Worm (Caenorhabditis elegans) whole organism, late embryonic: Measurements from ENCODE around the gene D1054.5.

Experiments used
- C08G9.2 ChIP-seq: sonication (generic microtip); optimal IDR thresholded peaks from 2 replicates; lab custom pipeline; 2016; ENCODE audit warnings: mild to moderate bottlenecking, missing genetic modification characterization, moderate library complexity, missing compliant biosample characterization
- C38D4.7 ChIP-seq: fragments of 200-800 bp; sonication (Bioruptor generic); optimal IDR thresholded peaks from 2 replicates; lab custom pipeline; 2018; ENCODE audit warnings: mild to moderate bottlenecking, missing genetic modification characterization, moderate library complexity, missing compliant biosample characterization
- ama-1 ChIP-seq: fragments of 150-350 bp; optimal IDR thresholded peaks from 2 replicates; lab custom pipeline; 2014
- ceh-14 ChIP-seq: sonication (generic microtip); optimal IDR thresholded peaks from 2 replicates; lab custom pipeline; 2016; ENCODE audit warnings: missing genotype, missing genetic modification characterization, missing compliant biosample characterization
- ceh-18 ChIP-seq: sonication (generic microtip); optimal IDR thresholded peaks from 2 replicates; lab custom pipeline; 2016; ENCODE audit warnings: missing genetic modification characterization, missing compliant biosample characterization
- ceh-2 ChIP-seq: sonication (generic microtip); optimal IDR thresholded peaks from 2 replicates; lab custom pipeline; 2016; ENCODE audit warnings: missing genotype, missing genetic modification characterization, missing compliant biosample characterization
- ceh-22 ChIP-seq: sonication (generic microtip); optimal IDR thresholded peaks from 2 replicates; lab custom pipeline; 2017; ENCODE audit warnings: missing biosample characterization, missing genetic modification characterization
- ceh-24 ChIP-seq: sonication (generic microtip); optimal IDR thresholded peaks from 2 replicates; lab custom pipeline; 2016; ENCODE audit warnings: mild to moderate bottlenecking, missing genetic modification characterization, missing compliant biosample characterization
- ceh-31 ChIP-seq: sonication (generic microtip); optimal IDR thresholded peaks from 2 replicates; lab custom pipeline; 2016; ENCODE audit warnings: missing genetic modification characterization, missing compliant biosample characterization
- ceh-34 ChIP-seq: sonication (generic microtip); optimal IDR thresholded peaks from 2 replicates; lab custom pipeline; 2016; ENCODE audit warnings: mild to moderate bottlenecking, missing genetic modification characterization, missing compliant biosample characterization
- ceh-45 ChIP-seq: fragments of 200-800 bp; sonication (Bioruptor generic); IDR thresholded peaks from 2 replicates; pipeline ENCODE4 v1.3.6; 2022; ENCODE audit warnings: missing genetic modification reagents, missing genetic modification characterization, missing compliant biosample characterization
- ceh-48 ChIP-seq: sonication (generic microtip); optimal IDR thresholded peaks from 2 replicates; lab custom pipeline; 2016; ENCODE audit warnings: missing genetic modification characterization, inconsistent platforms, missing compliant biosample characterization
- ceh-6 ChIP-seq: fragments of 200-800 bp; sonication (Bioruptor generic); optimal IDR thresholded peaks from 2 replicates; lab custom pipeline; 2018; ENCODE audit warnings: mild to moderate bottlenecking, missing genetic modification characterization, missing compliant biosample characterization
- ceh-9 ChIP-seq: sonication (generic microtip); optimal IDR thresholded peaks from 2 replicates; lab custom pipeline; 2016; ENCODE audit warnings: mild to moderate bottlenecking, missing genetic modification characterization, inconsistent platforms, missing compliant biosample characterization
- che-1 ChIP-seq: sonication (generic microtip); optimal IDR thresholded peaks from 2 replicates; lab custom pipeline; 2016; ENCODE audit warnings: mild to moderate bottlenecking, missing genetic modification characterization, missing compliant biosample characterization
- dmd-4 ChIP-seq: sonication (generic microtip); optimal IDR thresholded peaks from 2 replicates; lab custom pipeline; 2016; ENCODE audit warnings: borderline replicate concordance, missing genetic modification characterization, missing compliant biosample characterization
- elt-2 ChIP-seq: sonication (generic microtip); optimal IDR thresholded peaks from 2 replicates; lab custom pipeline; 2016; ENCODE audit warnings: missing genetic modification reagents, missing genetic modification characterization, missing compliant biosample characterization
- elt-4 ChIP-seq: sonication (generic microtip); optimal IDR thresholded peaks from 2 replicates; lab custom pipeline; 2016; ENCODE audit warnings: missing genetic modification characterization, missing compliant biosample characterization
- eyg-1 ChIP-seq: sonication (generic microtip); optimal IDR thresholded peaks from 2 replicates; lab custom pipeline; 2016; ENCODE audit warnings: missing genotype, missing genetic modification characterization, missing compliant biosample characterization
- fkh-6 ChIP-seq: sonication (generic microtip); optimal IDR thresholded peaks from 2 replicates; lab custom pipeline; 2016; ENCODE audit warnings: missing genetic modification characterization, missing compliant biosample characterization
- hlh-13 ChIP-seq: fragments of 200-800 bp; sonication (Bioruptor generic); optimal IDR thresholded peaks from 2 replicates; lab custom pipeline; 2018; ENCODE audit warnings: mild to moderate bottlenecking, missing genetic modification characterization, missing compliant biosample characterization
- hlh-15 ChIP-seq: sonication (generic microtip); optimal IDR thresholded peaks from 2 replicates; lab custom pipeline; 2016; ENCODE audit warnings: missing genetic modification characterization, missing compliant biosample characterization
- hlh-30 ChIP-seq: sonication (generic microtip); optimal IDR thresholded peaks from 2 replicates; lab custom pipeline; 2017; ENCODE audit warnings: antibody characterized with exemption, missing genetic modification characterization, missing compliant biosample characterization; ENCODE audit not compliant: insufficient read depth
- hlh-6 ChIP-seq: sonication (generic microtip); optimal IDR thresholded peaks from 2 replicates; lab custom pipeline; 2016; ENCODE audit warnings: missing genotype, missing genetic modification characterization, missing compliant biosample characterization
- lim-6 ChIP-seq: sonication (generic microtip); optimal IDR thresholded peaks from 2 replicates; lab custom pipeline; 2016; ENCODE audit warnings: missing genetic modification characterization, missing compliant biosample characterization
- lin-11 ChIP-seq: fragments of 200-800 bp; sonication (Bioruptor generic); optimal IDR thresholded peaks from 2 replicates; lab custom pipeline; 2018; ENCODE audit warnings: mild to moderate bottlenecking, missing genetic modification characterization, missing compliant biosample characterization
- mec-3 ChIP-seq: sonication (generic microtip); optimal IDR thresholded peaks from 2 replicates; lab custom pipeline; 2016; ENCODE audit warnings: borderline replicate concordance, missing genetic modification characterization, missing compliant biosample characterization
- nfya-1 ChIP-seq: sonication (generic microtip); optimal IDR thresholded peaks from 2 replicates; lab custom pipeline; 2017; ENCODE audit warnings: missing genetic modification characterization, mild to moderate bottlenecking, missing compliant biosample characterization, antibody characterized with exemption, moderate library complexity
- nhr-11 ChIP-seq: fragments of 150-350 bp; optimal IDR thresholded peaks from 2 replicates; lab custom pipeline; 2014; ENCODE audit warnings: missing biosample characterization, missing genetic modification characterization
- npax-4 ChIP-seq: sonication (generic microtip); optimal IDR thresholded peaks from 2 replicates; lab custom pipeline; 2016; ENCODE audit warnings: missing genetic modification characterization, missing compliant biosample characterization
- pat-9 ChIP-seq: fragments of 200-800 bp; sonication (Bioruptor generic); optimal IDR thresholded peaks from 2 replicates; lab custom pipeline; 2018; ENCODE audit warnings: mild to moderate bottlenecking, missing genetic modification characterization, moderate library complexity, missing compliant biosample characterization
- pax-1 ChIP-seq: fragments of 150-350 bp; optimal IDR thresholded peaks from 2 replicates; lab custom pipeline; 2014; ENCODE audit warnings: missing biosample characterization, missing genetic modification characterization
- pha-4 ChIP-seq: fragments of 150-350 bp; optimal IDR thresholded peaks from 2 replicates; lab custom pipeline; 2018; ENCODE audit warnings: missing biosample characterization, missing genetic modification reagents, missing genetic modification characterization
- pqm-1 ChIP-seq: sonication (generic microtip); optimal IDR thresholded peaks from 2 replicates; lab custom pipeline; 2016; ENCODE audit warnings: missing genetic modification characterization, missing compliant biosample characterization
- pros-1 ChIP-seq: fragments of 150-350 bp; optimal IDR thresholded peaks from 2 replicates; lab custom pipeline; 2014; ENCODE audit warnings: missing biosample characterization, missing genetic modification reagents, missing genetic modification characterization
- ref-2 ChIP-seq: sonication (generic microtip); optimal IDR thresholded peaks from 2 replicates; lab custom pipeline; 2016; ENCODE audit warnings: missing genetic modification characterization, missing compliant biosample characterization
- rnt-1 ChIP-seq: sonication (generic microtip); optimal IDR thresholded peaks from 2 replicates; lab custom pipeline; 2016; ENCODE audit warnings: missing genetic modification characterization, missing compliant biosample characterization
- sdc-2 ChIP-seq: sonication (generic microtip); optimal IDR thresholded peaks from 2 replicates; lab custom pipeline; 2016; ENCODE audit warnings: missing genotype, missing genetic modification characterization, missing compliant biosample characterization
- sox-2 ChIP-seq: fragments of 200-800 bp; sonication (Bioruptor generic); IDR thresholded peaks from 2 replicates; pipeline ENCODE4 v1.3.6; 2022; ENCODE audit warnings: missing genetic modification reagents, missing genetic modification characterization, missing compliant biosample characterization
- sox-4 ChIP-seq: sonication (generic microtip); optimal IDR thresholded peaks from 2 replicates; lab custom pipeline; 2017; ENCODE audit warnings: mild to moderate bottlenecking, missing genetic modification characterization, inconsistent platforms, missing compliant biosample characterization
- tbx-7 ChIP-seq: sonication (generic microtip); optimal IDR thresholded peaks from 2 replicates; lab custom pipeline; 2016; ENCODE audit warnings: missing genotype, missing genetic modification characterization, missing compliant biosample characterization
- ttx-3 ChIP-seq: sonication (generic microtip); optimal IDR thresholded peaks from 2 replicates; lab custom pipeline; 2016; ENCODE audit warnings: missing genetic modification reagents, missing genetic modification characterization, missing compliant biosample characterization
- unc-3 ChIP-seq, 2 experiments: fragments of 200-800 bp in 1 of 2; sonication (Bioruptor generic) in 1 of 2; sonication (generic microtip) in 1 of 2; conservative IDR thresholded peaks in 1 of 2; optimal IDR thresholded peaks in 1 of 2; 2 replicates each; pipeline versions ENCODE4 v1.3.6 to Lab custom; 2016 to 2022; ENCODE audit warnings: missing compliant biosample characterization in 2 of 2, missing genetic modification characterization in 2 of 2, missing genetic modification reagents in 1 of 2
- unc-42 ChIP-seq: sonication (generic microtip); optimal IDR thresholded peaks from 2 replicates; lab custom pipeline; 2016; ENCODE audit warnings: missing genotype, missing genetic modification characterization, missing compliant biosample characterization
- unc-86 ChIP-seq: sonication (generic microtip); optimal IDR thresholded peaks from 2 replicates; lab custom pipeline; 2016; ENCODE audit warnings: missing genetic modification characterization, missing compliant biosample characterization
- ztf-16 ChIP-seq: sonication (generic microtip); optimal IDR thresholded peaks from 2 replicates; lab custom pipeline; 2017; ENCODE audit warnings: missing genetic modification characterization, missing compliant biosample characterization

Gene D1054.5

DNA sequence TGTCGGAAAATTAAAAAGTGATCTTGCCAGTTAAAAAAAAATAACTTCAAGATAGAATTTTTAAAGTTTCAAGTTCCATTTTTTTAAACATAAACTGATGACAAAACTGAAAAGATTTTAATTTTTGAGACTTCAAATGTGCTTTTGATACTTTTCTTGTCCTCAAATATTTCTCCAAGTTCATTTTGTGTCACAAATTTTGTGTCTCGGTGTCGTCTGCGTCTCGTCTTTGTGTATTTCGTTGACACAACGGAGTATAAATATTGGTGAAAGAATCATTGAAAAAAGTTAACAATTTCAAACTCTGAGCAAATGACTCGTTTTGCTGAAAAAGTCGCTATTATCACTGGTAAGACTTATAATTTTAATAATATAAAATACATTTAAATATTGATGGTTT lies 7.6 kb upstream of the D1054.5 start, which contains the start of gene D1054.8:
D1054.8 (plus strand) TSS at position 301 of the 400 bp plus-strand sequence.
- TF ChIP-seq C08G9.2 (no peak), ceh-14 (no peak), hlh-13 (no peak), ceh-24 (no peak), ceh-22 (tag; lab: Kevin White, UChicago) (no peak), npax-4 (tag; lab: Kevin White, UChicago) (no peak), mec-3 (tag; lab: Kevin White, UChicago) (no peak), sox-4 (tag; lab: Kevin White, UChicago) (no peak), unc-86 (tag; lab: Kevin White, UChicago) (no peak), hlh-6 (no peak), sox-2 (GFP tag; lab: Robert Waterston, UW) (no peak), rnt-1 (tag; lab: Kevin White, UChicago) (no peak)

DNA sequence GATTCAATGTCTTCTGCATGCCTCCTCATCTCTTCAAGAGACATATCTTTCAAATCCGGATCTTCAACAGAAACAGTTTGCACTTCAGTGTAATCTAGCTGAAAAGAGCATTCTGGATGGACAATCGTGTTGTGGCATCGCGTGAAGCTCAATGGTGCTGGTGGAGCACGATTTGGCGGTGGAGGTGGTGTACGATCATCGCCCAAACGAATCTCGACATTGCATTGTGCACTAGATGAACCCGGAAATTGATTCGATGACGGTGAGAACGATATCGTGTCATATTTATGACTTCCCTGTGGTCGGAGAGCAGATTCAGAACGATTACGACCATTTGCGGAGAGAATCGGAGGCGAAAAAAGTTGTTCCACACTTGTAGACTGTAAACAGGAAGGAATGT lies 3.2 kb downstream of the D1054.5 start:
- TF ChIP-seq che-1 (tag; lab: Kevin White, UChicago) (no peak), nhr-11 (no peak), pros-1 (no peak), ceh-48 (tag; lab: Kevin White, UChicago) (no peak), ceh-9 (tag; lab: Kevin White, UChicago) (no peak), eyg-1 (tag; lab: Kevin White, UChicago) (no peak), fkh-6 (tag; lab: Kevin White, UChicago) (no peak), ama-1 (lab: Kevin White, UChicago) (no peak), ceh-14 (no peak), ref-2 (tag; lab: Kevin White, UChicago) (no peak), ceh-24 (no peak), nfya-1 (tag; lab: Kevin White, UChicago) (no peak), dmd-4 (tag; lab: Kevin White, UChicago) (no peak), pat-9 (tag; lab: Kevin White, UChicago) (no peak), ceh-18 (tag; lab: Kevin White, UChicago) (no peak), ztf-16 (tag; lab: Kevin White, UChicago) (no peak), hlh-30 (tag; lab: Kevin White, UChicago) (no peak)

DNA sequence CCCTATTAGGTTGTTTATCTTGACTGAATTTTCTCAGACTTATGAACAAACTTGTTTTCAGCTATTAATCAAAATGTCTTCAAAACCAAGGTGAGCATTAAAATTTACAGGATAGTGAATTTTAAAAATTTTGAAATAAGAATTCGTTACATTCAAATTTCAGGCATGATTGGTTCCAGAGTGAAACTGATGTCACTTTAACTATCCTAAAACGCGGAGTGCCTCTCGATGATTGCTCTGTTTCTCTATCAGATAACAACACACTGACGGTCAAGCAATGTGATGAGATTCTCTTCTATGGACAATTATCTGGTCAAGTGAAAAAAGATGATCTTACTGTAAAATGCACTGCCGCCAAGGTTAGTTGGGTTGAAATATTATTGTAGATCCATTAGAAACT lies 5.0 kb downstream of the D1054.5 start, which contains the start of gene D1054.3:
D1054.3 (plus strand) TSS at position 62 of the 400 bp plus-strand sequence.
- TF ChIP-seq hlh-15 (tag; lab: Kevin White, UChicago): no peak
- TF ChIP-seq C08G9.2: no peak
- no peak for TF ChIP-seq elt-4 (tag; lab: Kevin White, UChicago)

DNA sequence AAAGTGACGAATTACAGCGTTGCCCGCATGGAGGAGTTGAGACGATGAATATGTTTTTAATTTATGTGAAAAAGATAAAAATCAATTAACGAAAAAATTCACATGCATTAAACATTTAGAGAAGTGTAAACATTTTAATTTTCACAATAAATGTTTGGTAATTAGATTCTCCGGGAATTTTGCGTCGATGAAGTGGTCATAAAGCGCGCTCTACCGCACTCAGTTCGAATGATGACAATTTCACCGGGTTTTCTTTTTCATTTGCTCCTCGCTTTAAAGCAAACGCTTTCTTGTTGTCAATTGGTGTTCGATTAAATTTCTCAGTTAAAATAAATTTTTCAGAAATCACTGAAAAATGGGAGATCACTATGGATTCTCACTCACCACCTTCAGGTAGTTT lies 6.4 kb downstream of the D1054.5 start, which contains the start of the genes D1054.1 and pas-2:
D1054.1 (minus strand) TSS at position 192 of the 400 bp plus-strand sequence.
pas-2 (plus strand) TSS at position 343 of the 400 bp plus-strand sequence.
- TF ChIP-seq unc-42 (tag; lab: Kevin White, UChicago) (peak; percentile 90), sdc-2 (tag; lab: Kevin White, UChicago) (no peak)
- TF ChIP-seq, all 69 proteins: peak for 1

- TF ChIP-seq C38D4.7 (GFP tag; lab: Kevin White, UChicago) (no peak), lim-6 (tag; lab: Kevin White, UChicago) (no peak), pat-9 (tag; lab: Kevin White, UChicago) (no peak), pros-1 (no peak), ceh-24 (no peak), che-1 (tag; lab: Kevin White, UChicago) (no peak), ceh-31 (tag; lab: Kevin White, UChicago) (no peak), ama-1 (lab: Kevin White, UChicago) (no peak), pha-4 (tag; lab: Kevin White, UChicago) (no peak), pqm-1 (tag; lab: Kevin White, UChicago) (no peak), ttx-3 (tag; lab: Kevin White, UChicago) (no peak), lin-11 (no peak), tbx-7 (tag; lab: Kevin White, UChicago) (no peak), unc-3 (GFP tag; conservative IDR thresholded peaks at IDR 0.05; lab: Robert Waterston, UW) (no peak), unc-3 (tag; optimal IDR thresholded peaks at IDR 0.05; lab: Kevin White, UChicago) (no peak), ceh-6 (no peak), pax-1 (no peak), ceh-34 (tag; lab: Kevin White, UChicago) (no peak), ceh-2 (no peak), ceh-45 (no peak), elt-2 (no peak)
Measured at ce11 chrV:10768892-10769291, 7.5 kb downstream of the D1054.5 start.
